Worm (Caenorhabditis elegans) whole organism, L1 larva: ENCODE results near the gene F35H12.6.

ENCODE experiments used
- C16A3.4 ChIP-seq: fragments of 150-350 bp; optimal IDR thresholded peaks from 2 replicates; lab custom pipeline; 2014; ENCODE audit warnings: missing biosample characterization, missing genetic modification characterization
- F16B12.6 ChIP-seq: fragments of 150-350 bp; optimal IDR thresholded peaks from 2 replicates; lab custom pipeline; 2014; ENCODE audit warnings: missing biosample characterization, missing genetic modification characterization
- aha-1 ChIP-seq: fragments of 150-350 bp; optimal IDR thresholded peaks from 2 replicates; lab custom pipeline; 2014; ENCODE audit warnings: missing biosample characterization, missing genetic modification characterization
- ama-1 ChIP-seq: fragments of 150-350 bp; optimal IDR thresholded peaks from 2 replicates; lab custom pipeline; 2014
- blmp-1 ChIP-seq: fragments of 150-350 bp; optimal IDR thresholded peaks from 2 replicates; lab custom pipeline; 2014; ENCODE audit warnings: missing biosample characterization, missing genetic modification characterization
- ceh-82 ChIP-seq, 3 experiments: fragments of 150-350 bp in 1 of 3; sonication (generic microtip) in 2 of 3; optimal IDR thresholded peaks; 2 replicates each; lab custom pipeline; 2014 to 2017; ENCODE audit warnings: missing biosample characterization in 3 of 3, missing genetic modification characterization in 3 of 3
- ceh-90 ChIP-seq: sonication (generic microtip); optimal IDR thresholded peaks from 2 replicates; lab custom pipeline; 2016; ENCODE audit warnings: missing genetic modification characterization, missing compliant biosample characterization
- ces-1 ChIP-seq: fragments of 150-350 bp; optimal IDR thresholded peaks from 2 replicates; lab custom pipeline; 2014; ENCODE audit warnings: missing biosample characterization, missing genetic modification reagents, missing genetic modification characterization
- dpl-1 ChIP-seq, 3 experiments: fragments of 150-350 bp in 2 of 3; sonication (generic microtip) in 1 of 3; optimal IDR thresholded peaks; 2 replicates each; lab custom pipeline; 2014 to 2017; ENCODE audit warnings: missing biosample characterization in 3 of 3, missing genetic modification characterization in 3 of 3, missing genetic modification reagents in 3 of 3
- dsc-1 ChIP-seq: sonication (generic microtip); optimal IDR thresholded peaks from 2 replicates; lab custom pipeline; 2016; ENCODE audit warnings: mild to moderate bottlenecking, missing genetic modification characterization, missing compliant biosample characterization
- efl-1 ChIP-seq, 4 experiments: fragments of 150-350 bp; optimal IDR thresholded peaks in 3 of 4; peaks in 1 of 4; 1 replicate in 1 of 4; 2 replicates in 3 of 4; lab custom pipeline; 2014; ENCODE audit warnings: missing biosample characterization in 2 of 4, missing genetic modification characterization in 2 of 4, missing genetic modification reagents in 2 of 4
- efl-3 ChIP-seq: fragments of 200-800 bp; sonication (Bioruptor generic); optimal IDR thresholded peaks from 2 replicates; lab custom pipeline; 2018; ENCODE audit warnings: mild to moderate bottlenecking, missing genetic modification characterization, missing compliant biosample characterization
- egl-13 ChIP-seq: sonication (generic microtip); optimal IDR thresholded peaks from 2 replicates; lab custom pipeline; 2016; ENCODE audit warnings: missing genotype, missing genetic modification reagents, missing genetic modification characterization, missing compliant biosample characterization
- elt-2 ChIP-seq: sonication (generic microtip); optimal IDR thresholded peaks from 2 replicates; lab custom pipeline; 2016; ENCODE audit warnings: missing genetic modification characterization, mild to moderate bottlenecking, inconsistent platforms, missing compliant biosample characterization, missing genetic modification reagents
- elt-3 ChIP-seq, 6 experiments: fragments of 150-350 bp in 1 of 6; sonication (generic microtip); optimal IDR thresholded peaks; 2 replicates each; lab custom pipeline; 2017 to 2018; ENCODE audit warnings: missing biosample characterization in 6 of 6, missing genetic modification characterization in 6 of 6, inconsistent platforms in 1 of 6
- fkh-10 ChIP-seq: sonication (generic microtip); optimal IDR thresholded peaks from 2 replicates; lab custom pipeline; 2017; ENCODE audit warnings: missing biosample characterization, missing genetic modification reagents, missing genetic modification characterization
- fkh-8 ChIP-seq: sonication (generic microtip); optimal IDR thresholded peaks from 2 replicates; lab custom pipeline; 2016; ENCODE audit warnings: mild to moderate bottlenecking, missing genetic modification characterization, missing compliant biosample characterization
- fos-1 ChIP-seq: fragments of 150-350 bp; optimal IDR thresholded peaks from 2 replicates; lab custom pipeline; 2014; ENCODE audit warnings: missing biosample characterization, missing genetic modification characterization
- jun-1 ChIP-seq: fragments of 150-350 bp; optimal IDR thresholded peaks from 2 replicates; lab custom pipeline; 2014; ENCODE audit warnings: missing biosample characterization, missing genetic modification reagents, missing genetic modification characterization
- lin-14 ChIP-seq: fragments of 200-800 bp; sonication (Bioruptor generic); optimal IDR thresholded peaks from 2 replicates; lab custom pipeline; 2018; ENCODE audit warnings: mild to moderate bottlenecking, missing genetic modification characterization, moderate library complexity, missing compliant biosample characterization
- lin-15B ChIP-seq: fragments of 150-350 bp; sonication (generic microtip); optimal IDR thresholded peaks from 3 replicates; lab custom pipeline; 2014; ENCODE audit warnings: missing biosample characterization, missing genetic modification characterization
- lin-35 ChIP-seq, 2 experiments: fragments of 150-350 bp; optimal IDR thresholded peaks; 2 replicates each; lab custom pipeline; 2014; ENCODE audit warnings: missing biosample characterization in 2 of 2, missing genetic modification characterization in 2 of 2, missing genetic modification reagents in 2 of 2
- lir-3 ChIP-seq: sonication (generic microtip); optimal IDR thresholded peaks from 2 replicates; lab custom pipeline; 2016; ENCODE audit warnings: mild to moderate bottlenecking, missing genetic modification characterization, moderate library complexity, missing compliant biosample characterization; ENCODE audit not compliant: poor library complexity
- lsy-2 ChIP-seq, 2 experiments: fragments of 150-350 bp; optimal IDR thresholded peaks; 2 replicates each; lab custom pipeline; 2014; ENCODE audit warnings: missing biosample characterization in 2 of 2, missing genetic modification characterization in 2 of 2
- mdl-1 ChIP-seq, 2 experiments: fragments of 150-350 bp; optimal IDR thresholded peaks; 2 replicates each; lab custom pipeline; 2014 to 2017; ENCODE audit warnings: missing biosample characterization in 2 of 2, missing genetic modification characterization in 2 of 2, inconsistent platforms in 1 of 2
- mef-2 ChIP-seq: fragments of 150-350 bp; optimal IDR thresholded peaks from 2 replicates; lab custom pipeline; 2014; ENCODE audit warnings: missing biosample characterization, missing genetic modification characterization
- mep-1 ChIP-seq: fragments of 150-350 bp; optimal IDR thresholded peaks from 2 replicates; lab custom pipeline; 2014; ENCODE audit warnings: missing biosample characterization, missing genetic modification characterization
- nhr-12 ChIP-seq: sonication (generic microtip); optimal IDR thresholded peaks from 2 replicates; lab custom pipeline; 2017; ENCODE audit warnings: missing biosample characterization, missing genetic modification characterization
- nhr-19 ChIP-seq: fragments of 200-800 bp; sonication (Bioruptor generic); conservative IDR thresholded peaks from 2 replicates; pipeline ENCODE4 v1.3.6; 2022; ENCODE audit warnings: missing genetic modification characterization, missing compliant biosample characterization
- nhr-20 ChIP-seq: sonication (generic microtip); optimal IDR thresholded peaks from 2 replicates; lab custom pipeline; 2016; ENCODE audit warnings: mild to moderate bottlenecking, missing genetic modification characterization, missing compliant biosample characterization
- nhr-47 ChIP-seq: sonication (generic microtip); optimal IDR thresholded peaks from 2 replicates; lab custom pipeline; 2016; ENCODE audit warnings: mild to moderate bottlenecking, missing genetic modification characterization, moderate library complexity, missing compliant biosample characterization
- nhr-71 ChIP-seq: sonication (generic microtip); optimal IDR thresholded peaks from 2 replicates; lab custom pipeline; 2016; ENCODE audit warnings: mild to moderate bottlenecking, missing genetic modification characterization, moderate library complexity, missing compliant biosample characterization
- nhr-77 ChIP-seq: fragments of 150-350 bp; optimal IDR thresholded peaks from 2 replicates; lab custom pipeline; 2014; ENCODE audit warnings: missing biosample characterization, missing genetic modification characterization
- nhr-85 ChIP-seq: sonication (generic microtip); peaks from one replicate; lab custom pipeline; 2016; ENCODE audit warnings: missing genetic modification characterization, inconsistent platforms, missing compliant biosample characterization
- pax-3 ChIP-seq: fragments of 200-800 bp; sonication (Bioruptor generic); optimal IDR thresholded peaks from 2 replicates; lab custom pipeline; 2018; ENCODE audit warnings: mild to moderate bottlenecking, missing genetic modification characterization, moderate library complexity, missing compliant biosample characterization
- rnt-1 ChIP-seq: sonication (generic microtip); optimal IDR thresholded peaks from 2 replicates; lab custom pipeline; 2016; ENCODE audit warnings: mild to moderate bottlenecking, missing genetic modification characterization, moderate library complexity, missing compliant biosample characterization
- skn-1 ChIP-seq: fragments of 150-350 bp; optimal IDR thresholded peaks from 2 replicates; lab custom pipeline; 2014; ENCODE audit warnings: missing biosample characterization, missing genetic modification characterization
- snu-23 ChIP-seq: sonication (generic microtip); optimal IDR thresholded peaks from 2 replicates; lab custom pipeline; 2016; ENCODE audit warnings: missing genetic modification characterization, missing compliant biosample characterization
- swsn-7 ChIP-seq: sonication (generic microtip); optimal IDR thresholded peaks from 2 replicates; lab custom pipeline; 2016; ENCODE audit warnings: missing genetic modification characterization, missing compliant biosample characterization
- tbx-2 ChIP-seq: sonication (generic microtip); optimal IDR thresholded peaks from 2 replicates; lab custom pipeline; 2016; ENCODE audit warnings: missing genetic modification characterization, missing compliant biosample characterization
- tlp-1 ChIP-seq: fragments of 150-350 bp; optimal IDR thresholded peaks from 2 replicates; lab custom pipeline; 2014; ENCODE audit warnings: missing biosample characterization, missing genetic modification characterization
- unc-130 ChIP-seq: fragments of 150-350 bp; optimal IDR thresholded peaks from 2 replicates; lab custom pipeline; 2017; ENCODE audit warnings: missing biosample characterization, missing genetic modification characterization, inconsistent platforms
- unc-86 ChIP-seq: sonication (generic microtip); optimal IDR thresholded peaks from 2 replicates; lab custom pipeline; 2016; ENCODE audit warnings: missing genetic modification characterization, missing compliant biosample characterization
- unc-98 ChIP-seq: fragments of 200-800 bp; sonication (Bioruptor generic); IDR thresholded peaks from 2 replicates; pipeline ENCODE4 v1.3.6; 2022; ENCODE audit warnings: missing genetic modification characterization, missing compliant biosample characterization
- xbp-1 ChIP-seq: sonication (generic microtip); optimal IDR thresholded peaks from 2 replicates; lab custom pipeline; 2016; ENCODE audit warnings: missing genetic modification characterization, missing compliant biosample characterization
- zag-1 ChIP-seq: fragments of 150-350 bp; optimal IDR thresholded peaks from 2 replicates; lab custom pipeline; 2014; ENCODE audit warnings: missing biosample characterization, missing genetic modification characterization
- zip-4 ChIP-seq: fragments of 200-800 bp; sonication (Bioruptor generic); optimal IDR thresholded peaks from 2 replicates; lab custom pipeline; 2018; ENCODE audit warnings: mild to moderate bottlenecking, missing genetic modification characterization, moderate library complexity, missing compliant biosample characterization

F35H12.6 gene

DNA sequence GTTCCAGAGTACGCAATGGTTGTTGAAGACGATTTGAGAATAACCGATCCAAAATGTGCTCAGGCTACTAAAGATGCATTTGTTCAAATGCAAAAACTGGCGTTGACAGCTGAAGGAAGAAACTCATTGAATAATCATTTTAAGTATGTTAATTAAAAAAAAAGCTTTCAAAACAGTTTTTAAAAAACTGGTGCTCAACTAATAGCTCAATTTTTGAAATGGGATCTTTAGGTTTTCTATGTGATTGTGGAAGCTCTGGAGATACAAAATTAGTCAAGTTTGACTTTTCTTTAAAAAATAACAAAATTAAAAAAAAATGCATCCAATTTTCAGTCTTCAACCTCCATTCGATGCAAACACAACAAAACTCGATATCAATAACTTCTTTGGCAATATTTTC is 39.5 kb upstream of the F35H12.6 start:
- TF ChIP-seq efl-3 (GFP tag; lab: Kevin White, UChicago) (no peak), egl-13 (tag; lab: Kevin White, UChicago) (no peak), aha-1 (tag; lab: Kevin White, UChicago) (no peak), zag-1 (no peak), zip-4 (GFP tag; lab: Kevin White, UChicago) (no peak), ceh-90 (no peak), blmp-1 (tag; lab: Kevin White, UChicago) (no peak), lin-15B (tag; lab: Kevin White, UChicago) (no peak), nhr-12 (tag; lab: Kevin White, UChicago) (no peak), unc-98 (GFP tag; lab: Robert Waterston, UW) (no peak), dpl-1 (GFP tag; optimal IDR thresholded peaks at IDR 0.05; lab: Kevin White, UChicago) (no peak)

DNA sequence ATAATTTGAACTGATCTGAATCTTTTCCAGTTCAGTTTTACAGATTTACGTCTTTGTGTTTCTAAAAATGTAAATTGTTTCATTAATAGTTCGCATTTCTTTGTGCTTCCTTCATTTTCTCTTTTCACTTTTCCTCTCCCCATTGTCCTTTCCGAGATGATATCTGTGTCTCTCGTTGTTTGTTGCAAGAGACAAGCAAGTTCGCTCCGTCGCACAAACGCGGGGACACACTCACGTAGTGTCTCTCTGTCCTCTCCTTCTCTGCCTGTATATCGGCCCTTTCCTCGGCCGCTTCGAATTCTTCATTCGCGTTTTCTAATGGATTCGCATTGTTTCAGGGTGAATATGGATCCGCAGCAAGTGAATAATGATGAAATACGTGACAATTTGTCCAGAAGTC is 36.2 kb upstream of the F35H12.6 start, which contains the start of gene ZC13.1:
ZC13.1 (plus strand) TSS at position 305 of the 400 bp plus-strand sequence.
- TF ChIP-seq mep-1 (tag; lab: Kevin White, UChicago): peak; percentile 86
- TF ChIP-seq F16B12.6 (tag; lab: Kevin White, UChicago): peak; percentile 25
- no peak for TF ChIP-seq ama-1
- TF ChIP-seq nhr-19 (GFP tag; lab: Robert Waterston, UW): no peak
- peak; percentile 77 for TF ChIP-seq snu-23 (GFP tag; lab: Kevin White, UChicago)
- peak; percentile 30 to 64 (median 46) for TF ChIP-seq dpl-1 (GFP tag; optimal IDR thresholded peaks at IDR 0.05; lab: Kevin White, UChicago)
- peak in 3 of 6 experiments; percentile 10 to 45 (median 38) for TF ChIP-seq elt-3 (tag; optimal IDR thresholded peaks at IDR 0.05; lab: Kevin White, UChicago)
- TF ChIP-seq lsy-2 (tag; optimal IDR thresholded peaks at IDR 0.05; lab: Kevin White, UChicago): peak; percentile 45 to 81
- TF ChIP-seq unc-130 (tag; lab: Kevin White, UChicago): peak; percentile 40
- peak; percentile 61 for TF ChIP-seq lin-15B (tag; lab: Kevin White, UChicago)
- TF ChIP-seq unc-86 (tag; lab: Kevin White, UChicago): peak; percentile 12
- TF ChIP-seq skn-1: peak; percentile 96
- peak; percentile 61 to 81 for TF ChIP-seq lin-35 (GFP tag; optimal IDR thresholded peaks at IDR 0.05; lab: Kevin White, UChicago)
- peak; percentile 3 for TF ChIP-seq mef-2 (tag; lab: Kevin White, UChicago)
- TF ChIP-seq nhr-20 (tag; lab: Kevin White, UChicago): peak; percentile 62
- no peak for TF ChIP-seq tlp-1
- no peak for TF ChIP-seq nhr-12 (tag; lab: Kevin White, UChicago)
- TF ChIP-seq swsn-7 (tag; lab: Kevin White, UChicago): peak; percentile 52
- TF ChIP-seq elt-2 (tag; lab: Kevin White, UChicago): no peak
- TF ChIP-seq nhr-47 (tag; lab: Kevin White, UChicago): peak; percentile 64
- TF ChIP-seq C16A3.4 (tag; lab: Kevin White, UChicago): peak; percentile 70
- peak; percentile 73 for TF ChIP-seq nhr-85 (tag; lab: Kevin White, UChicago)
- peak; percentile 18 for TF ChIP-seq jun-1 (tag; lab: Kevin White, UChicago)
- TF ChIP-seq fos-1 (tag; lab: Kevin White, UChicago): peak; percentile 24
- peak; percentile 97 for TF ChIP-seq blmp-1 (tag; lab: Kevin White, UChicago)
- peak; percentile 13 for TF ChIP-seq dsc-1 (tag; lab: Kevin White, UChicago)
- no peak for TF ChIP-seq pax-3 (tag; lab: Kevin White, UChicago)
- peak in 1 of 2 experiments; percentile 51 for TF ChIP-seq mdl-1 (tag; optimal IDR thresholded peaks at IDR 0.05; lab: Kevin White, UChicago)
- TF ChIP-seq rnt-1 (tag; lab: Kevin White, UChicago): peak; percentile 72
- TF ChIP-seq efl-1 (optimal IDR thresholded peaks at IDR 0.05; lab: Kevin White, UChicago): peak; percentile 36 to 66
- TF ChIP-seq efl-1 (GFP tag; optimal IDR thresholded peaks at IDR 0.05 in 1 of 2; lab: Kevin White, UChicago): peak in 1 of 2 experiments; percentile 15
- peak; percentile 33 for TF ChIP-seq xbp-1 (tag; lab: Kevin White, UChicago)
- no peak for TF ChIP-seq ces-1 (GFP tag; lab: Kevin White, UChicago)
- TF ChIP-seq efl-3 (GFP tag; lab: Kevin White, UChicago): no peak
- peak; percentile 63 for TF ChIP-seq nhr-71 (tag; lab: Kevin White, UChicago)
- TF ChIP-seq tbx-2: peak; percentile 53
- peak; percentile 86 for TF ChIP-seq lin-14
- peak; percentile 58 for TF ChIP-seq nhr-77 (tag; lab: Kevin White, UChicago)
- peak; percentile 28 for TF ChIP-seq fkh-10 (GFP tag; lab: Kevin White, UChicago)
- peak in 2 of 3 experiments; percentile 19 to 88 for TF ChIP-seq ceh-82 (tag; optimal IDR thresholded peaks at IDR 0.05; lab: Kevin White, UChicago)
- TF ChIP-seq lir-3 (tag; lab: Kevin White, UChicago): no peak
- TF ChIP-seq fkh-8 (tag; lab: Kevin White, UChicago): peak; percentile 71
- TF ChIP-seq, all 84 proteins: peak for 32
